Worm (Caenorhabditis elegans): ENCODE measurements around the gene faah-4.

faah-4 gene

DNA sequence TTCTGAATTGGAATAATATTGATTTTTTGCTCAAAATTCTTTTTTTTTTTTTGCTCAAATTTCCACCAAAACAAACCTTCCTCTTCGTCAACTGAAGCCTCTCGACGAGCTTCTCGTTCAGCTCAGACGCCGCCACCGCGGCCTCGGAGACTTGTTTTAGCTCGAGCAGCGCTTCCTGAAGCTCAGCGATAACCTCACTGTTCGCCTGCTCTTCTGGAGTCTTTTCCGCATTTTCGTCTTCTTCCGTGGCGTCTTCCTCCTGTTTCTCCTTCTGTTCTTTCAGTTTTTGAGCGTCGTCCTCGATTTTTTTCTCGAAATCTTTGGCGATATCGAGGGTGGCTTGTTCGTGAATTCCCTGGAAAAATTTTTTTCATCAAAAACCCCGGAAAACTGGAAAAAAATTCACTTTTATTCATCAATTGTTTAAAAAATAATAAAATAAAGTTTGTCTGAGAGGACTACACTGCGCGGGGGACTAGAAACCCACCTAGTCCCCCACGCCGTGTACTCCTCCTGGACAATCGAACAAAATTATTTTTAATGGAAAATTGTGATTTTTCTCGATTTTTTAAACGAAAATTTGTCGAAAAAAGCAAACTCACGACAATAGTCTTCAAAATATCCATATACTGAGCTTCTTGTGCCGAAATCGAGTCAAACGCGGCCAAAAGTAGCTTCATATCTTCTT lies 36.5 kb upstream of the faah-4 start (continued):
- TF ChIP-seq nhr-42 (GFP tag; IDR thresholded peaks at IDR 0.05) (no peak; the same call in 1 of the 2 replicates), zfp-3 (GFP tag; conservative IDR thresholded peaks at IDR 0.05) (peak; percentile 86; the same call in 1 of the 2 replicates), spr-3 (GFP tag; optimal IDR thresholded peaks at IDR 0.05) (peak; percentile 62), spr-1 (tag; optimal IDR thresholded peaks at IDR 0.05) (peak; percentile 13), duxl-1 (tag; optimal IDR thresholded peaks at IDR 0.05; ENCODE audit: poor library complexity) (peak; percentile 93), nhr-28 (tag; optimal IDR thresholded peaks at IDR 0.05) (no peak), hlh-30 (tag; optimal IDR thresholded peaks at IDR 0.05; ENCODE audit: insufficient read depth) (peak; percentile 52), lsy-2 (tag; optimal IDR thresholded peaks at IDR 0.05) (peak in 1 of 2 experiments; percentile 93), tag-97 (GFP tag; IDR thresholded peaks at IDR 0.05) (peak; percentile 91), Y75B8A.6 (GFP tag; IDR thresholded peaks at IDR 0.05) (no peak), tra-1 (GFP tag; IDR thresholded peaks at IDR 0.05) (peak; percentile 85; the same call in 1 of the 2 replicates), ZK337.2 (GFP tag; IDR thresholded peaks at IDR 0.05) (peak; percentile 98), dve-1 (tag; optimal IDR thresholded peaks at IDR 0.05; ENCODE audit: insufficient read depth) (peak; percentile 33), ceh-82 (tag; optimal IDR thresholded peaks at IDR 0.05) (no peak), dmd-9 (GFP tag; IDR thresholded peaks at IDR 0.05) (peak; percentile 96), lir-3 (tag; optimal IDR thresholded peaks at IDR 0.05) (peak; percentile 41), vab-7 (GFP tag; IDR thresholded peaks at IDR 0.05) (0 out of 2 replicates have a peak, but pooled peaks have one; percentile 31), nhr-77 (tag; optimal IDR thresholded peaks at IDR 0.05) (peak; percentile 3), rbr-2 (tag; optimal IDR thresholded peaks at IDR 0.05) (peak; percentile 73), mep-1 (tag; optimal IDR thresholded peaks at IDR 0.05) (peak; percentile 78), hif-1 (tag; optimal IDR thresholded peaks at IDR 0.05) (peak in 1 of 2 experiments; percentile 91), nhr-102 (tag; optimal IDR thresholded peaks at IDR 0.05) (peak; percentile 67), fkh-10 (GFP tag; optimal IDR thresholded peaks at IDR 0.05) (peak; percentile 21), lin-13 (GFP tag; optimal IDR thresholded peaks at IDR 0.05) (peak; percentile 24), arid-1 (GFP tag; conservative IDR thresholded peaks at IDR 0.05) (peak; percentile 52; the same call in 1 of the 2 replicates), zfp-2 (tag; optimal IDR thresholded peaks at IDR 0.05) (peak; percentile 13), ZK546.5 (tag; optimal IDR thresholded peaks at IDR 0.05) (no peak), daf-16 (GFP tag; optimal IDR thresholded peaks at IDR 0.05) (peak in 1 of 2 experiments; percentile 54), daf-16 (tag; optimal IDR thresholded peaks at IDR 0.05) (no peak), F49E8.2 (tag; optimal IDR thresholded peaks at IDR 0.05; ENCODE audit: borderline replicate concordance) (peak; percentile 79), nhr-111 (GFP tag; optimal IDR thresholded peaks at IDR 0.05) (peak; percentile 31), F26F4.8 (GFP tag; conservative IDR thresholded peaks at IDR 0.05) (no peak), mdt-29 (GFP tag; IDR thresholded peaks at IDR 0.05) (peak; percentile 52; the same call in 1 of the 2 replicates), snpc-4 (tag; optimal IDR thresholded peaks at IDR 0.05) (no peak), sdz-12 (GFP tag; optimal IDR thresholded peaks at IDR 0.05) (peak; percentile 66), snpc-1.2 (GFP tag; IDR thresholded peaks at IDR 0.05) (no peak), gei-8 (GFP tag; optimal IDR thresholded peaks at IDR 0.05) (peak; percentile 7), ceh-32 (tag; optimal IDR thresholded peaks at IDR 0.05; ENCODE audit: poor library complexity) (peak; percentile 28), ztf-11 (tag; optimal IDR thresholded peaks at IDR 0.05) (no peak), Y48G9A.11 (GFP tag; IDR thresholded peaks at IDR 0.05) (peak; percentile 81), dpl-1 (GFP tag; optimal IDR thresholded peaks at IDR 0.05) (peak; percentile 81), pqm-1 (tag; optimal IDR thresholded peaks at IDR 0.05) (no peak), ceh-62 (tag; optimal IDR thresholded peaks at IDR 0.05) (no peak), madf-5 (GFP tag; IDR thresholded peaks at IDR 0.05) (peak in 1 of 2 experiments; percentile 85; a peak in 1 of 4 replicates), jun-1 (tag; optimal IDR thresholded peaks at IDR 0.05) (no peak), ceh-20 (GFP tag; IDR thresholded peaks at IDR 0.05) (peak; percentile 75), F37D6.2 (tag; optimal IDR thresholded peaks at IDR 0.05) (peak; percentile 71), dmd-6 (GFP tag; IDR thresholded peaks at IDR 0.05) (peak; percentile 73)
